Worm (Caenorhabditis elegans) whole organism, late embryonic: ENCODE results near the gene T24H10.5.

ENCODE experiments used
- T23F11.4 ChIP-seq: fragments of 200-800 bp; sonication (Bioruptor generic); optimal IDR thresholded peaks from 2 replicates; lab custom pipeline; 2018; ENCODE audit warnings: mild to moderate bottlenecking, missing genetic modification characterization, missing compliant biosample characterization
- ceh-34 ChIP-seq: sonication (generic microtip); optimal IDR thresholded peaks from 2 replicates; lab custom pipeline; 2016; ENCODE audit warnings: mild to moderate bottlenecking, missing genetic modification characterization, missing compliant biosample characterization
- che-1 ChIP-seq: sonication (generic microtip); optimal IDR thresholded peaks from 2 replicates; lab custom pipeline; 2016; ENCODE audit warnings: mild to moderate bottlenecking, missing genetic modification characterization, missing compliant biosample characterization
- hlh-13 ChIP-seq: fragments of 200-800 bp; sonication (Bioruptor generic); optimal IDR thresholded peaks from 2 replicates; lab custom pipeline; 2018; ENCODE audit warnings: mild to moderate bottlenecking, missing genetic modification characterization, missing compliant biosample characterization
- lin-11 ChIP-seq: fragments of 200-800 bp; sonication (Bioruptor generic); optimal IDR thresholded peaks from 2 replicates; lab custom pipeline; 2018; ENCODE audit warnings: mild to moderate bottlenecking, missing genetic modification characterization, missing compliant biosample characterization
- mec-3 ChIP-seq: sonication (generic microtip); optimal IDR thresholded peaks from 2 replicates; lab custom pipeline; 2016; ENCODE audit warnings: borderline replicate concordance, missing genetic modification characterization, missing compliant biosample characterization
- nfya-1 ChIP-seq: sonication (generic microtip); optimal IDR thresholded peaks from 2 replicates; lab custom pipeline; 2017; ENCODE audit warnings: missing genetic modification characterization, mild to moderate bottlenecking, missing compliant biosample characterization, antibody characterized with exemption, moderate library complexity
- nhr-11 ChIP-seq: fragments of 150-350 bp; optimal IDR thresholded peaks from 2 replicates; lab custom pipeline; 2014; ENCODE audit warnings: missing biosample characterization, missing genetic modification characterization
- sox-4 ChIP-seq: sonication (generic microtip); optimal IDR thresholded peaks from 2 replicates; lab custom pipeline; 2017; ENCODE audit warnings: mild to moderate bottlenecking, missing genetic modification characterization, inconsistent platforms, missing compliant biosample characterization
- syd-9 ChIP-seq: sonication (generic microtip); optimal IDR thresholded peaks from 2 replicates; lab custom pipeline; 2016; ENCODE audit warnings: mild to moderate bottlenecking, missing genetic modification characterization, moderate library complexity, missing compliant biosample characterization
- tbx-2 ChIP-seq: sonication (generic microtip); optimal IDR thresholded peaks from 2 replicates; lab custom pipeline; 2016; ENCODE audit warnings: missing genetic modification characterization, missing compliant biosample characterization
- unc-55 ChIP-seq: sonication (generic microtip); optimal IDR thresholded peaks from 2 replicates; lab custom pipeline; 2017; ENCODE audit warnings: missing biosample characterization, missing genetic modification reagents, missing genetic modification characterization

DNA sequence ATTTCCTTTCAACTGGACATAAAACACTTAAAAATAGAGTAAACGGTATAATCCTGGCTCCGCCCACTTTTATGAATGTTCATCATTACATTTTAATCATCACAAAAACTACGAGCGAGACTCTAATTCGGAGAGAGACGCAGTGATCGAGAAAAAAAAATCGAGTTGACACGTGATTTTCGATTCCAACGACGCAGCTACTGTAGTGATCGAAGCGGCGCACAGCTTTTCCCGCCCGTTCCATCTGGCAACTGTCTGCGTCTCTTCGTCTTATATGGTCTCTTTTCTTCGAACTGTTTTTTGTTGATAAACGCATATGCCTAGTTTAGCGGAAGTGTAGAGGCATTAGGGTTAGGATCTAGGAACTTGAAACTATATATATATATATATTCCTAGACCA, 12.9 kb downstream of the T24H10.5 start:
- TF ChIP-seq syd-9 (tag; lab: Kevin White, UChicago): no peak
- TF ChIP-seq che-1 (tag; lab: Kevin White, UChicago): no peak
- no peak for TF ChIP-seq unc-55 (GFP tag; lab: Kevin White, UChicago)
- no peak for TF ChIP-seq lin-11 (tag; lab: Kevin White, UChicago)
- TF ChIP-seq sox-4 (tag; lab: Kevin White, UChicago): no peak
- TF ChIP-seq ceh-34 (tag; lab: Kevin White, UChicago): no peak
- TF ChIP-seq tbx-2 (tag; lab: Kevin White, UChicago): no peak
- no peak for TF ChIP-seq nhr-11
- TF ChIP-seq mec-3 (tag; lab: Kevin White, UChicago): no peak
- no peak for TF ChIP-seq T23F11.4 (GFP tag; lab: Kevin White, UChicago)
- no peak for TF ChIP-seq hlh-13 (GFP tag; lab: Kevin White, UChicago)
- no peak for TF ChIP-seq nfya-1
